Fruit fly (Drosophila melanogaster) whole organism, embryonic: ENCODE results near the gene Doa.

Experiments
- Max ChIP-seq: fragments of 200-800 bp; sonication (Bioruptor generic); optimal IDR thresholded peaks from 2 replicates; lab custom pipeline; 2016; ENCODE audit warnings: missing biosample characterization, mild to moderate bottlenecking, missing genetic modification characterization
- NC2α ChIP-seq: fragments of 200-800 bp; sonication (Bioruptor generic); optimal IDR thresholded peaks from 2 replicates; lab custom pipeline; 2016; ENCODE audit warnings: missing biosample characterization, missing genetic modification characterization
- Sin3A ChIP-seq: fragments of >200 bp; optimal IDR thresholded peaks from 2 replicates; lab custom pipeline; 2018
- az2 ChIP-seq: fragments of 200-800 bp; sonication (Bioruptor generic); optimal IDR thresholded peaks from 3 replicates; lab custom pipeline; 2016; ENCODE audit warnings: missing biosample characterization, missing genetic modification characterization
- gsb ChIP-seq: fragments of 200-800 bp; sonication (Bioruptor generic); IDR thresholded peaks from 2 replicates; pipeline ENCODE4 v1.3.6; 2022; ENCODE audit warnings: missing biosample characterization, missing genetic modification characterization
- tin ChIP-seq: fragments of 200-800 bp; sonication (Bioruptor generic); optimal IDR thresholded peaks from 3 replicates; lab custom pipeline; 2016; ENCODE audit warnings: missing biosample characterization, missing genetic modification characterization

dm6 chr3R:28861309-28862157 lies 26.3 kb upstream of the Doa start:
- TF ChIP-seq NC2α (no peak), Max (GFP tag; lab: Kevin White, UChicago) (no peak), Sin3A (lab: Kevin White, UChicago) (no peak), az2 (GFP tag; lab: Kevin White, UChicago) (no peak), gsb (GFP tag; lab: Robert Waterston, UW) (no peak), tin (GFP tag; lab: Kevin White, UChicago) (no peak)
